Fruit fly (Drosophila melanogaster) whole organism, embryonic: Measurements from ENCODE around the gene Fign.

Source experiments
- Asciz ChIP-seq: fragments of 200-800 bp; sonication (Bioruptor generic); optimal IDR thresholded peaks from 2 replicates; lab custom pipeline; 2017; ENCODE audit warnings: missing biosample characterization, mild to moderate bottlenecking, missing genetic modification characterization, missing genetic modification reagents
- Blimp-1 ChIP-seq: fragments of 200-800 bp; sonication (Bioruptor generic); optimal IDR thresholded peaks from 3 replicates; lab custom pipeline; 2018; ENCODE audit warnings: missing biosample characterization, missing genetic modification characterization, mild to moderate bottlenecking, moderate library complexity, missing genetic modification reagents
- CG10267 ChIP-seq: fragments of 200-800 bp; sonication (Bioruptor generic); optimal IDR thresholded peaks from 2 replicates; lab custom pipeline; 2018; ENCODE audit warnings: missing biosample characterization, mild to moderate bottlenecking, missing genetic modification characterization, moderate library complexity
- CG10654 ChIP-seq: fragments of 200-800 bp; sonication (Bioruptor generic); optimal IDR thresholded peaks from 2 replicates; lab custom pipeline; 2016; ENCODE audit warnings: missing biosample characterization, missing genetic modification characterization
- CG11247 ChIP-seq: fragments of 200-800 bp; sonication (Bioruptor generic); IDR thresholded peaks from 2 replicates; pipeline ENCODE4 v1.3.6; 2022; ENCODE audit warnings: missing biosample characterization, missing genetic modification characterization
- CG1233 ChIP-seq: fragments of 200-800 bp; sonication (Bioruptor generic); optimal IDR thresholded peaks from 4 replicates; lab custom pipeline; 2018; ENCODE audit warnings: missing biosample characterization, mild to moderate bottlenecking, missing genetic modification characterization
- CG16863 ChIP-seq: fragments of 200-800 bp; sonication (Bioruptor generic); optimal IDR thresholded peaks from 3 replicates; lab custom pipeline; 2016; ENCODE audit warnings: missing biosample characterization, missing genetic modification characterization
- CG17359 ChIP-seq: fragments of 200-800 bp; sonication (Bioruptor generic); optimal IDR thresholded peaks from 3 replicates; lab custom pipeline; 2018; ENCODE audit warnings: missing biosample characterization, mild to moderate bottlenecking, missing genetic modification characterization, moderate library complexity
- CG18011 ChIP-seq: fragments of 200-800 bp; sonication (Bioruptor generic); optimal IDR thresholded peaks from 2 replicates; lab custom pipeline; 2017; ENCODE audit warnings: missing biosample characterization, missing genetic modification characterization, mild to moderate bottlenecking, moderate library complexity, missing genotype
- CG18262 ChIP-seq: fragments of 200-800 bp; optimal IDR thresholded peaks from 3 replicates; lab custom pipeline; 2019; ENCODE audit warnings: missing biosample characterization, mild to moderate bottlenecking, missing genetic modification characterization, moderate library complexity
- CG1832 ChIP-seq: fragments of 200-800 bp; sonication (Bioruptor generic); optimal IDR thresholded peaks from 2 replicates; lab custom pipeline; 2017; ENCODE audit warnings: missing biosample characterization, mild to moderate bottlenecking, missing genetic modification characterization, inconsistent platforms
- CG2129 ChIP-seq: fragments of 200-800 bp; sonication (Bioruptor generic); IDR thresholded peaks from 2 replicates; pipeline ENCODE4 v1.3.6; 2022; ENCODE audit warnings: missing biosample characterization, missing genetic modification characterization; ENCODE audit not compliant: partially characterized antibody
- CG2678 ChIP-seq: fragments of 200-800 bp; sonication (Bioruptor generic); optimal IDR thresholded peaks from 3 replicates; lab custom pipeline; 2019; ENCODE audit warnings: missing biosample characterization, mild to moderate bottlenecking, missing genetic modification characterization, moderate library complexity
- CG3065 ChIP-seq: fragments of 200-800 bp; sonication (Bioruptor generic); optimal IDR thresholded peaks from 2 replicates; lab custom pipeline; 2016; ENCODE audit warnings: missing biosample characterization, missing genetic modification characterization
- CG3726 ChIP-seq: fragments of 200-800 bp; sonication (Bioruptor generic); IDR thresholded peaks from 3 replicates; pipeline ENCODE4, ENCODE4 v1.3.6; 2022; ENCODE audit warnings: missing biosample characterization, missing genetic modification characterization
- CG4282 ChIP-seq: fragments of 200-800 bp; sonication (Bioruptor generic); optimal IDR thresholded peaks from 2 replicates; lab custom pipeline; 2016; ENCODE audit warnings: missing biosample characterization, missing genetic modification characterization
- CG4617 ChIP-seq: fragments of 200-800 bp; sonication (Bioruptor generic); optimal IDR thresholded peaks from 3 replicates; lab custom pipeline; 2016; ENCODE audit warnings: missing biosample characterization, missing genetic modification characterization, borderline replicate concordance
- CG6689 ChIP-seq: fragments of 200-800 bp; sonication (Bioruptor generic); IDR thresholded peaks from 2 replicates; pipeline ENCODE4 v1.3.6; 2022; ENCODE audit warnings: missing biosample characterization, missing genetic modification characterization
- CG6813 ChIP-seq: fragments of 200-800 bp; sonication (Bioruptor generic); optimal IDR thresholded peaks from 2 replicates; lab custom pipeline; 2017; ENCODE audit warnings: missing biosample characterization, missing genetic modification characterization, mild to moderate bottlenecking, moderate library complexity, missing genetic modification reagents
- CG8281 ChIP-seq: fragments of 200-800 bp; sonication (Bioruptor generic); optimal IDR thresholded peaks from 2 replicates; lab custom pipeline; 2018; ENCODE audit warnings: missing biosample characterization, mild to moderate bottlenecking, missing genetic modification characterization, moderate library complexity
- CG8944 ChIP-seq: fragments of 200-800 bp; sonication (Bioruptor generic); optimal IDR thresholded peaks from 3 replicates; lab custom pipeline; 2016; ENCODE audit warnings: missing biosample characterization, missing genetic modification characterization
- Chrac-16 ChIP-seq: fragments of 200-800 bp; sonication (Bioruptor generic); optimal IDR thresholded peaks from 3 replicates; lab custom pipeline; 2016; ENCODE audit warnings: missing biosample characterization, missing genetic modification characterization
- CoRest ChIP-seq: fragments of 200-800 bp; sonication (Bioruptor generic); optimal IDR thresholded peaks from 3 replicates; lab custom pipeline; 2018; ENCODE audit warnings: missing biosample characterization, mild to moderate bottlenecking, missing genetic modification characterization, moderate library complexity
- Elba2 ChIP-seq: fragments of 200-800 bp; sonication (Bioruptor generic); optimal IDR thresholded peaks from 3 replicates; lab custom pipeline; 2016; ENCODE audit warnings: missing biosample characterization, missing genetic modification characterization
- H2.0 ChIP-seq: fragments of 200-800 bp; sonication (Bioruptor generic); IDR thresholded peaks from 2 replicates; pipeline ENCODE4 v1.3.6; 2022; ENCODE audit warnings: missing biosample characterization, missing genetic modification characterization
- Hr3 ChIP-seq: fragments of 200-800 bp; sonication (Bioruptor generic); optimal IDR thresholded peaks from 3 replicates; lab custom pipeline; 2016; ENCODE audit warnings: missing biosample characterization, missing genetic modification characterization
- Lhr ChIP-seq: fragments of 200-800 bp; sonication (Bioruptor generic); optimal IDR thresholded peaks from 3 replicates; lab custom pipeline; 2017; ENCODE audit warnings: mild to moderate bottlenecking, missing biosample characterization, missing genetic modification reagents, missing genetic modification characterization
- Oaz ChIP-seq: fragments of 200-800 bp; sonication (Bioruptor generic); IDR thresholded peaks from 2 replicates; pipeline ENCODE4 v1.3.6; 2022; ENCODE audit warnings: missing biosample characterization, missing genetic modification characterization
- Ptx1 ChIP-seq: fragments of 200-800 bp; sonication (Bioruptor generic); IDR thresholded peaks from 2 replicates; pipeline ENCODE4 v1.3.6; 2022; ENCODE audit warnings: missing biosample characterization, missing genetic modification characterization
- Spps ChIP-seq: fragments of 200-800 bp; sonication (Bioruptor generic); optimal IDR thresholded peaks from 2 replicates; lab custom pipeline; 2018; ENCODE audit warnings: missing biosample characterization, mild to moderate bottlenecking, missing genetic modification characterization
- Ssrp ChIP-seq: fragments of 200-800 bp; sonication (Bioruptor generic); optimal IDR thresholded peaks from 2 replicates; lab custom pipeline; 2018; ENCODE audit warnings: missing biosample characterization, mild to moderate bottlenecking, missing genetic modification characterization, moderate library complexity
- TFAM ChIP-seq: fragments of 200-800 bp; sonication (Bioruptor generic); optimal IDR thresholded peaks from 2 replicates; lab custom pipeline; 2017; ENCODE audit warnings: missing biosample characterization, missing genetic modification characterization, inconsistent platforms
- Trl ChIP-seq, 3 experiments: fragments of >200 bp in 2 of 3; fragments of 200-800 bp in 1 of 3; sonication (Bioruptor generic) in 1 of 3; optimal IDR thresholded peaks; 2 replicates in 1 of 3; 3 replicates in 2 of 3; lab custom pipeline; 2016 to 2017; ENCODE audit warnings: missing biosample characterization in 1 of 3, missing genetic modification characterization in 1 of 3
- danr ChIP-seq: fragments of 200-800 bp; sonication (Bioruptor generic); IDR thresholded peaks from 2 replicates; pipeline ENCODE4 v1.3.6; 2022; ENCODE audit warnings: missing biosample characterization, missing genetic modification characterization
- disco-r ChIP-seq: fragments of 200-800 bp; sonication (Bioruptor generic); optimal IDR thresholded peaks from 2 replicates; lab custom pipeline; 2016; ENCODE audit warnings: missing biosample characterization, missing genetic modification characterization
- jing ChIP-seq: fragments of 200-800 bp; sonication (Bioruptor generic); optimal IDR thresholded peaks from 2 replicates; lab custom pipeline; 2018; ENCODE audit warnings: missing biosample characterization, mild to moderate bottlenecking, missing genetic modification characterization
- knrl ChIP-seq: fragments of 200-800 bp; sonication (Bioruptor generic); IDR thresholded peaks from 3 replicates; pipeline ENCODE4 v1.3.6; 2022; ENCODE audit warnings: missing biosample characterization, missing genetic modification characterization; ENCODE audit not compliant: partially characterized antibody
- p53 ChIP-seq: fragments of 200-800 bp; sonication (Bioruptor generic); optimal IDR thresholded peaks from 2 replicates; lab custom pipeline; 2016; ENCODE audit warnings: missing biosample characterization, missing genetic modification characterization
- pan ChIP-seq, 4 experiments: fragments of >200 bp in 3 of 4; fragments of 200-800 bp in 1 of 4; sonication (Bioruptor generic) in 1 of 4; optimal IDR thresholded peaks in 3 of 4; IDR thresholded peaks in 1 of 4; 2 replicates each; pipeline versions ENCODE4 v1.3.6 to Lab custom; 2017 to 2022; ENCODE audit warnings: missing biosample characterization in 2 of 4, missing genetic modification characterization in 2 of 4, mixed read lengths in 1 of 4
- peb ChIP-seq: fragments of 200-800 bp; sonication (Bioruptor generic); IDR thresholded peaks from 2 replicates; pipeline ENCODE4 v1.3.6; 2022; ENCODE audit warnings: missing biosample characterization, missing genetic modification characterization
- run ChIP-seq: fragments of 200-800 bp; sonication (Bioruptor generic); optimal IDR thresholded peaks from 3 replicates; lab custom pipeline; 2018; ENCODE audit warnings: missing biosample characterization, mild to moderate bottlenecking, missing genetic modification characterization
- sc ChIP-seq, 3 experiments: fragments of >200 bp in 2 of 3; fragments of 200-800 bp in 1 of 3; sonication (Bioruptor generic) in 1 of 3; optimal IDR thresholded peaks; 2 replicates in 2 of 3; 3 replicates in 1 of 3; lab custom pipeline; 2017; ENCODE audit warnings: mild to moderate bottlenecking in 1 of 3, missing biosample characterization in 1 of 3, missing genetic modification characterization in 1 of 3, missing genetic modification reagents in 1 of 3
- shn ChIP-seq: fragments of 200-800 bp; sonication (Bioruptor generic); optimal IDR thresholded peaks from 3 replicates; lab custom pipeline; 2016; ENCODE audit warnings: missing biosample characterization, missing genetic modification characterization
- sqz ChIP-seq: fragments of 200-800 bp; sonication (Bioruptor generic); optimal IDR thresholded peaks from 3 replicates; lab custom pipeline; 2018; ENCODE audit warnings: missing biosample characterization, mild to moderate bottlenecking, missing genetic modification characterization
- unpg ChIP-seq: fragments of 200-800 bp; sonication (Bioruptor generic); optimal IDR thresholded peaks from 3 replicates; lab custom pipeline; 2018; ENCODE audit warnings: missing biosample characterization, mild to moderate bottlenecking, missing genetic modification characterization, moderate library complexity
- wek ChIP-seq: fragments of 200-800 bp; sonication (Bioruptor generic); optimal IDR thresholded peaks from 3 replicates; lab custom pipeline; 2018; ENCODE audit warnings: missing biosample characterization, mild to moderate bottlenecking, missing genetic modification characterization, moderate library complexity
- zfh2 ChIP-seq: fragments of 200-800 bp; sonication (Bioruptor generic); optimal IDR thresholded peaks from 2 replicates; lab custom pipeline; 2016; ENCODE audit warnings: missing biosample characterization, missing genetic modification characterization

Fign gene

DNA sequence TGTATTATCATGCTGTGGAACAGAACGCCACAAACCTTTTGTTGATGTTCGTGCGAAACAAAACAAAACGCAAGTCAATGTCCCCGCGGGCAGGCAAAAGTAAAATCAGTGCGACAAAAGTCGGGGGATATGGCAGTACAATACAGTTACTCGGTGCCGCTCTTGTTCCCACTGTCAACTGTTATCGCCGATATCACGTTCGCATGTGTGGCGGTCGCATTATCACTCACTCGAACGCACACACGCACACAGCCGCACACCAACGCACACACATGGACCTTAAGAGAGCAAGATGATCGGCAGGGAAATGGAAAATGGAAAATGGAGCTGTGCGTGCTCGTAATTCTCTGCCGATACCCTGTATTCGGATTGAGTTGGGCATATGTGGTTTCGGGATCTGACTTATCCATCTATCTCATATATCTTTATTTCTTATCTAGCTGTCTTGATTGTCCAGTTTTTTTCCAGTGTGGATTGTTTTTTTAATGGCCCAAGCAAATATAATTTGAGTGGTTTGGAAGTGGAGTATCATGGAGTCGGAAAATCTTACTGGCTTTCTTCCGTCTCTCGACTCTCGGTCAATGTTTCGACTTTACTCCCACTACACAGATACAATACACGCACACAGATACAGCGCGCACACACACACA is 19.0 kb upstream of the Fign start (continued):
- TF ChIP-seq CG2678 = peak; percentile 79
- TF ChIP-seq CG11247 (GFP tag; lab: Robert Waterston, UW) = peak; percentile 62
- peak; percentile 78 for TF ChIP-seq shn (GFP tag; lab: Kevin White, UChicago)
- TF ChIP-seq TFAM (GFP tag; lab: Kevin White, UChicago) = peak; percentile 28
- TF ChIP-seq CG3726 = peak; percentile 81; the same call in 2 of the 3 replicates
- TF ChIP-seq Spps = peak; percentile 83
- no peak for TF ChIP-seq pan (optimal IDR thresholded peaks at IDR 0.05; lab: Kevin White, UChicago)
- peak in 1 of 2 experiments; percentile 71 for TF ChIP-seq pan (GFP tag; optimal IDR thresholded peaks at IDR 0.05 in 1 of 2, IDR thresholded peaks at IDR 0.05 in 1 of 2)
- no peak for TF ChIP-seq zfh2 (GFP tag; lab: Kevin White, UChicago)
- no peak for TF ChIP-seq CG2129 (GFP tag; lab: Robert Waterston, UW)
- peak; percentile 40 for TF ChIP-seq run (tag; lab: Kevin White, UChicago)
- peak; percentile 80 for TF ChIP-seq Ptx1
- peak; percentile 38 for TF ChIP-seq CG8281 (tag; lab: Kevin White, UChicago)
- TF ChIP-seq CG3065 (GFP tag; lab: Kevin White, UChicago) = peak; percentile 61
- peak; percentile 87 for TF ChIP-seq Hr3 (GFP tag; lab: Kevin White, UChicago)
- peak; percentile 45 for TF ChIP-seq CG4282 (GFP tag; lab: Kevin White, UChicago)
- TF ChIP-seq peb = peak; percentile 80
- peak; percentile 65 for TF ChIP-seq disco-r (GFP tag; lab: Kevin White, UChicago)
- TF ChIP-seq Chrac-16 = peak; percentile 86
- TF ChIP-seq H2.0 (GFP tag; lab: Robert Waterston, UW) = peak; percentile 65
- no peak for TF ChIP-seq Oaz
- no peak for TF ChIP-seq knrl
- peak; percentile 65 for TF ChIP-seq danr (GFP tag; lab: Robert Waterston, UW)
- TF ChIP-seq CG1832 = no peak
- TF ChIP-seq CG16863 (GFP tag; lab: Kevin White, UChicago) = peak; percentile 87
- TF ChIP-seq CG10267 (tag; lab: Kevin White, UChicago) = peak; percentile 81
- TF ChIP-seq CoRest (tag; lab: Kevin White, UChicago) = peak; percentile 73
- peak; percentile 80 for TF ChIP-seq CG10654 (GFP tag; lab: Kevin White, UChicago)
- TF ChIP-seq CG18011 (GFP tag; lab: Kevin White, UChicago) = no peak
- peak; percentile 91 for TF ChIP-seq CG18262 (tag; lab: Kevin White, UChicago)
- TF ChIP-seq unpg (GFP tag; lab: Kevin White, UChicago) = peak; percentile 84
- peak; percentile 67 for TF ChIP-seq p53 (GFP tag; lab: Kevin White, UChicago)
- no peak for TF ChIP-seq sc (optimal IDR thresholded peaks at IDR 0.05; lab: Kevin White, UChicago)
- TF ChIP-seq sc (GFP tag; optimal IDR thresholded peaks at IDR 0.05; lab: Kevin White, UChicago) = peak; percentile 90
- no peak for TF ChIP-seq wek
- peak; percentile 43 for TF ChIP-seq CG6813 (GFP tag; lab: Kevin White, UChicago)
- peak; percentile 90 for TF ChIP-seq Blimp-1 (GFP tag; lab: Kevin White, UChicago)
- TF ChIP-seq CG8944 (GFP tag; lab: Kevin White, UChicago) = peak; percentile 93
- no peak for TF ChIP-seq Elba2 (GFP tag; lab: Kevin White, UChicago)
- TF ChIP-seq Lhr (GFP tag; lab: Kevin White, UChicago) = peak; percentile 56
- TF ChIP-seq jing (GFP tag; lab: Kevin White, UChicago) = peak; percentile 29
- peak; percentile 30 for TF ChIP-seq CG1233 (GFP tag; lab: Kevin White, UChicago)
- TF ChIP-seq Ssrp (tag; lab: Kevin White, UChicago) = peak; percentile 78
- TF ChIP-seq CG17359 (tag; lab: Kevin White, UChicago) = peak; percentile 80
- peak; percentile 85 for TF ChIP-seq CG6689 (GFP tag; lab: Robert Waterston, UW)
- peak; percentile 48 for TF ChIP-seq CG4617 (GFP tag; lab: Kevin White, UChicago)
- peak in 1 of 2 experiments; percentile 1 for TF ChIP-seq Trl (optimal IDR thresholded peaks at IDR 0.05; lab: Kevin White, UChicago)
- peak; percentile 83 for TF ChIP-seq Trl (GFP tag; optimal IDR thresholded peaks at IDR 0.05; lab: Kevin White, UChicago)
- TF ChIP-seq Asciz (GFP tag; lab: Kevin White, UChicago) = peak; percentile 77
- TF ChIP-seq sqz = no peak
